Fruit fly (Drosophila melanogaster) whole organism, embryonic: ENCODE data around the gene ph-d.

ENCODE experiments used
- Ada2b ChIP-seq: fragments of 200-800 bp; sonication (Bioruptor generic); IDR thresholded peaks from 2 replicates; pipeline ENCODE4 v1.3.6; 2022; ENCODE audit warnings: missing biosample characterization, missing genetic modification characterization
- Atf-2 ChIP-seq: fragments of 200-800 bp; sonication (Bioruptor generic); optimal IDR thresholded peaks from 2 replicates; lab custom pipeline; 2016; ENCODE audit warnings: missing biosample characterization, missing genetic modification characterization
- Awh ChIP-seq: fragments of 200-800 bp; sonication (Bioruptor generic); IDR thresholded peaks from 2 replicates; pipeline ENCODE4, ENCODE4 v1.3.6; 2022; ENCODE audit warnings: missing biosample characterization, missing genetic modification characterization
- Blimp-1 ChIP-seq: fragments of 200-800 bp; sonication (Bioruptor generic); optimal IDR thresholded peaks from 3 replicates; lab custom pipeline; 2018; ENCODE audit warnings: missing biosample characterization, missing genetic modification characterization, mild to moderate bottlenecking, moderate library complexity, missing genetic modification reagents
- CG10462 ChIP-seq: fragments of 200-800 bp; sonication (Bioruptor generic); optimal IDR thresholded peaks from 2 replicates; lab custom pipeline; 2016; ENCODE audit warnings: missing biosample characterization, missing genetic modification characterization
- CG10959 ChIP-seq: fragments of 200-800 bp; sonication (Bioruptor generic); IDR thresholded peaks from 2 replicates; pipeline ENCODE4 v1.3.6; 2022; ENCODE audit warnings: missing biosample characterization, missing genetic modification characterization
- CG10979 ChIP-seq: fragments of 200-800 bp; sonication (Bioruptor generic); optimal IDR thresholded peaks from 2 replicates; lab custom pipeline; 2018; ENCODE audit warnings: missing biosample characterization, mild to moderate bottlenecking, missing genetic modification characterization, moderate library complexity
- CG11247 ChIP-seq: fragments of 200-800 bp; sonication (Bioruptor generic); IDR thresholded peaks from 2 replicates; pipeline ENCODE4 v1.3.6; 2022; ENCODE audit warnings: missing biosample characterization, missing genetic modification characterization
- CG11398 ChIP-seq: fragments of 200-800 bp; sonication (Bioruptor generic); optimal IDR thresholded peaks from 2 replicates; lab custom pipeline; 2016; ENCODE audit warnings: missing biosample characterization, missing genetic modification characterization
- CG12104 ChIP-seq: fragments of 200-800 bp; sonication (Bioruptor generic); optimal IDR thresholded peaks from 3 replicates; lab custom pipeline; 2016; ENCODE audit warnings: missing biosample characterization, missing genetic modification characterization
- CG13296 ChIP-seq: fragments of 200-800 bp; sonication (Bioruptor generic); optimal IDR thresholded peaks from 3 replicates; lab custom pipeline; 2018; ENCODE audit warnings: missing biosample characterization, mild to moderate bottlenecking, missing genetic modification characterization
- CG14014 ChIP-seq: fragments of 200-800 bp; sonication (Bioruptor generic); IDR thresholded peaks from 2 replicates; pipeline ENCODE4 v1.3.6; 2022; ENCODE audit warnings: missing biosample characterization, missing genetic modification characterization
- CG17361 ChIP-seq: fragments of 200-800 bp; sonication (Bioruptor generic); IDR thresholded peaks from 3 replicates; pipeline ENCODE4 v1.3.6; 2022; ENCODE audit warnings: missing biosample characterization, missing genetic modification characterization
- CG17802 ChIP-seq: fragments of 200-800 bp; sonication (Bioruptor generic); optimal IDR thresholded peaks from 2 replicates; lab custom pipeline; 2018; ENCODE audit warnings: missing biosample characterization, mild to moderate bottlenecking, missing genetic modification characterization, moderate library complexity
- CG3065 ChIP-seq: fragments of 200-800 bp; sonication (Bioruptor generic); optimal IDR thresholded peaks from 2 replicates; lab custom pipeline; 2016; ENCODE audit warnings: missing biosample characterization, missing genetic modification characterization
- CG32772 ChIP-seq: fragments of 200-800 bp; sonication (Bioruptor generic); IDR thresholded peaks from 2 replicates; pipeline ENCODE4 v1.3.6; 2022; ENCODE audit warnings: missing biosample characterization, missing genetic modification characterization
- CG33557 ChIP-seq: fragments of 200-800 bp; sonication (Bioruptor generic); optimal IDR thresholded peaks from 2 replicates; lab custom pipeline; 2019; ENCODE audit warnings: missing biosample characterization, mild to moderate bottlenecking, missing genetic modification characterization, moderate library complexity
- CG6272 ChIP-seq: fragments of 200-800 bp; sonication (Bioruptor generic); IDR thresholded peaks from 2 replicates; pipeline ENCODE4 v1.3.6; 2022; ENCODE audit warnings: missing biosample characterization, missing genetic modification characterization
- CG7745 ChIP-seq: fragments of 200-800 bp; sonication (Bioruptor generic); optimal IDR thresholded peaks from 2 replicates; lab custom pipeline; 2018; ENCODE audit warnings: missing biosample characterization, mild to moderate bottlenecking, missing genetic modification characterization, moderate library complexity
- CG9817 ChIP-seq: fragments of 200-800 bp; sonication (Bioruptor generic); optimal IDR thresholded peaks from 2 replicates; lab custom pipeline; 2018; ENCODE audit warnings: missing biosample characterization, mild to moderate bottlenecking, missing genetic modification characterization, moderate library complexity
- CG9932 ChIP-seq: fragments of 200-800 bp; sonication (Bioruptor generic); IDR thresholded peaks from 2 replicates; pipeline ENCODE4 v1.3.6; 2022; ENCODE audit warnings: missing biosample characterization, missing genetic modification characterization
- CoRest ChIP-seq: fragments of 200-800 bp; sonication (Bioruptor generic); optimal IDR thresholded peaks from 3 replicates; lab custom pipeline; 2018; ENCODE audit warnings: missing biosample characterization, mild to moderate bottlenecking, missing genetic modification characterization, moderate library complexity
- Deaf1 ChIP-seq: fragments of 200-800 bp; optimal IDR thresholded peaks from 3 replicates; lab custom pipeline; 2019; ENCODE audit warnings: missing biosample characterization, mild to moderate bottlenecking, missing genetic modification characterization, moderate library complexity
- Dek ChIP-seq: fragments of 200-800 bp; sonication (Bioruptor generic); optimal IDR thresholded peaks from 3 replicates; lab custom pipeline; 2019; ENCODE audit warnings: missing biosample characterization, mild to moderate bottlenecking, missing genetic modification characterization, moderate library complexity
- Dll ChIP-seq: fragments of 200-800 bp; sonication (Bioruptor generic); IDR thresholded peaks from 4 replicates; pipeline ENCODE4 v1.3.6; 2022; ENCODE audit warnings: missing biosample characterization, missing genetic modification characterization; ENCODE audit not compliant: partially characterized antibody
- E2f2 ChIP-seq: fragments of 200-800 bp; sonication (Bioruptor generic); IDR thresholded peaks from 2 replicates; pipeline ENCODE4 v1.3.6; 2022; ENCODE audit warnings: missing biosample characterization, missing genetic modification characterization
- HLHmδ ChIP-seq: fragments of 200-800 bp; sonication (Bioruptor generic); optimal IDR thresholded peaks from 2 replicates; lab custom pipeline; 2018; ENCODE audit warnings: missing biosample characterization, mild to moderate bottlenecking, missing genetic modification characterization, moderate library complexity
- Hey ChIP-seq: fragments of 200-800 bp; sonication (Bioruptor generic); optimal IDR thresholded peaks from 3 replicates; lab custom pipeline; 2018; ENCODE audit warnings: missing biosample characterization, mild to moderate bottlenecking, missing genetic modification characterization
- MTF-1 ChIP-seq: fragments of 200-800 bp; sonication (Bioruptor generic); optimal IDR thresholded peaks from 2 replicates; lab custom pipeline; 2018; ENCODE audit warnings: missing biosample characterization, mild to moderate bottlenecking, missing genetic modification characterization, borderline replicate concordance
- Meics ChIP-seq: fragments of 200-800 bp; sonication (Bioruptor generic); optimal IDR thresholded peaks from 2 replicates; lab custom pipeline; 2017; ENCODE audit warnings: missing biosample characterization, mild to moderate bottlenecking, missing genetic modification characterization
- Scr ChIP-seq: fragments of 200-800 bp; sonication (Bioruptor generic); IDR thresholded peaks from 2 replicates; pipeline ENCODE4 v1.3.6; 2022; ENCODE audit warnings: missing biosample characterization, missing genetic modification characterization; ENCODE audit not compliant: partially characterized antibody
- Sox100B ChIP-seq: fragments of 200-800 bp; sonication (Bioruptor generic); optimal IDR thresholded peaks from 3 replicates; lab custom pipeline; 2018; ENCODE audit warnings: missing biosample characterization, mild to moderate bottlenecking, missing genetic modification characterization
- YL-1 ChIP-seq: fragments of 200-800 bp; sonication (Bioruptor generic); optimal IDR thresholded peaks from 3 replicates; lab custom pipeline; 2017; ENCODE audit warnings: missing biosample characterization, mild to moderate bottlenecking, missing genetic modification characterization
- chinmo ChIP-seq: fragments of 200-800 bp; sonication (Bioruptor generic); IDR thresholded peaks from 4 replicates; pipeline ENCODE4 v1.3.6; 2022; ENCODE audit warnings: missing biosample characterization, missing genetic modification characterization; ENCODE audit not compliant: partially characterized antibody
- esg ChIP-seq: fragments of 200-800 bp; sonication (Bioruptor generic); conservative IDR thresholded peaks from 2 replicates; pipeline ENCODE4 v1.3.6; 2022; ENCODE audit warnings: missing biosample characterization, missing genetic modification characterization
- fd64A ChIP-seq: fragments of 200-800 bp; sonication (Bioruptor generic); optimal IDR thresholded peaks from 3 replicates; lab custom pipeline; 2018; ENCODE audit warnings: missing biosample characterization, mild to moderate bottlenecking, missing genetic modification characterization
- grn ChIP-seq: fragments of 200-800 bp; sonication (Bioruptor generic); optimal IDR thresholded peaks from 3 replicates; lab custom pipeline; 2017; ENCODE audit warnings: missing biosample characterization, missing genetic modification characterization
- hkb ChIP-seq, 2 experiments: fragments of 200-800 bp in 1 of 2; fragments of >200 bp in 1 of 2; sonication (Bioruptor generic) in 1 of 2; IDR thresholded peaks in 1 of 2; optimal IDR thresholded peaks in 1 of 2; 2 replicates each; pipeline versions ENCODE4 v1.3.6 to Lab custom; 2017 to 2022; ENCODE audit warnings: missing biosample characterization in 1 of 2, missing genetic modification characterization in 1 of 2
- hth ChIP-seq: fragments of >200 bp; optimal IDR thresholded peaks from 2 replicates; lab custom pipeline; 2017; ENCODE audit warnings: inconsistent platforms
- insv ChIP-seq, 2 experiments: fragments of 200-800 bp; sonication (Bioruptor generic); optimal IDR thresholded peaks; 3 replicates each; lab custom pipeline; 2016 to 2018; ENCODE audit warnings: missing biosample characterization in 2 of 2, missing genetic modification characterization in 2 of 2
- jigr1 ChIP-seq: fragments of 200-800 bp; sonication (Bioruptor generic); IDR thresholded peaks from 3 replicates; pipeline ENCODE4 v1.3.6; 2022; ENCODE audit warnings: missing biosample characterization, missing genetic modification characterization
- lab ChIP-seq: fragments of 200-800 bp; sonication (Bioruptor generic); optimal IDR thresholded peaks from 3 replicates; lab custom pipeline; 2017; ENCODE audit warnings: missing biosample characterization, missing genetic modification characterization, mild to moderate bottlenecking, moderate library complexity, missing genetic modification reagents
- nmo ChIP-seq: fragments of 200-800 bp; sonication (Bioruptor generic); optimal IDR thresholded peaks from 2 replicates; lab custom pipeline; 2018; ENCODE audit warnings: missing biosample characterization, mild to moderate bottlenecking, missing genetic modification characterization, moderate library complexity
- pita ChIP-seq: fragments of 200-800 bp; sonication (Bioruptor generic); optimal IDR thresholded peaks from 2 replicates; lab custom pipeline; 2017; ENCODE audit warnings: missing biosample characterization, mild to moderate bottlenecking, missing genetic modification characterization
- run ChIP-seq: fragments of 200-800 bp; sonication (Bioruptor generic); optimal IDR thresholded peaks from 3 replicates; lab custom pipeline; 2018; ENCODE audit warnings: missing biosample characterization, mild to moderate bottlenecking, missing genetic modification characterization
- sim ChIP-seq: fragments of 200-800 bp; sonication (Bioruptor generic); IDR thresholded peaks from 2 replicates; pipeline ENCODE4 v1.3.6; 2022; ENCODE audit warnings: missing biosample characterization, missing genetic modification characterization
- sisA ChIP-seq: fragments of 200-800 bp; sonication (Bioruptor generic); IDR thresholded peaks from 2 replicates; pipeline ENCODE4 v1.3.6; 2022; ENCODE audit warnings: missing biosample characterization, missing genetic modification characterization
- so ChIP-seq: fragments of 200-800 bp; sonication (Bioruptor generic); IDR thresholded peaks from 3 replicates; pipeline ENCODE4 v1.3.6; 2022; ENCODE audit warnings: missing biosample characterization, missing genetic modification characterization
- sr ChIP-seq: fragments of 200-800 bp; sonication (Bioruptor generic); IDR thresholded peaks from 3 replicates; pipeline ENCODE4 v1.3.6; 2022; ENCODE audit warnings: missing biosample characterization, missing genetic modification characterization
- stwl ChIP-seq: fragments of 200-800 bp; sonication (Bioruptor generic); optimal IDR thresholded peaks from 3 replicates; lab custom pipeline; 2018; ENCODE audit warnings: missing biosample characterization, mild to moderate bottlenecking, missing genetic modification characterization, moderate library complexity
- trh ChIP-seq: fragments of 200-800 bp; sonication (Bioruptor generic); optimal IDR thresholded peaks from 2 replicates; lab custom pipeline; 2016; ENCODE audit warnings: missing biosample characterization, missing genetic modification characterization

The ph-d gene

DNA sequence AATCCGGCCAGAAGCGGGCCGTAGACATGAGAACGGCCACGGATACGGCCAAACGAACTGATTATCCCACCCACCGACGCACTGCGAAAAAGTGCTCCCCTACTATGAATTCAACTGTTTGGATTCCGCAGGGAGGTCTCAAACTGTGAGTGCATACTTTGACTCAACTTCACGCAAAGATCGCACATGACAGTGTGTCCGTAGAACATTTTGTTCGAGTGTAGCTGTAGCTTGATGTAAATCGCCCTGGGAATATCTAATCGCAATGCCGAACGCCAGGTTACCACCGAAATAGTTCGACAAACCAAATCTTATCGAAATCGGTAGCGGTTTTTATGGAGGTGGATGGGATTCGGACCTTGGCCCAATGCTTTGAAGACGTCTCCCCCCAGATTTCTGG lies 37.9 kb upstream of the ph-d start (continued):
- no peak for TF ChIP-seq hkb (optimal IDR thresholded peaks at IDR 0.05; lab: Kevin White, UChicago)
- no peak for TF ChIP-seq hkb (GFP tag; IDR thresholded peaks at IDR 0.05; lab: Robert Waterston, UW)
- no peak for TF ChIP-seq CG9817
- TF ChIP-seq insv (GFP tag; optimal IDR thresholded peaks at IDR 0.05; lab: Kevin White, UChicago) = no peak
- TF ChIP-seq Atf-2 (GFP tag; lab: Kevin White, UChicago) = no peak
- peak; percentile 39 for TF ChIP-seq Meics
- no peak for TF ChIP-seq trh (GFP tag; lab: Kevin White, UChicago)
- TF ChIP-seq pita (GFP tag; lab: Kevin White, UChicago) = no peak
- TF ChIP-seq CG17361 (GFP tag; lab: Robert Waterston, UW) = no peak
- peak; percentile 58 for TF ChIP-seq Deaf1 (tag; lab: Kevin White, UChicago)
- no peak for TF ChIP-seq so (GFP tag; lab: Robert Waterston, UW)
- no peak for TF ChIP-seq MTF-1 (GFP tag; lab: Kevin White, UChicago)
- peak; percentile 37; the same call in 1 of the 2 replicates for TF ChIP-seq CG9932 (GFP tag; lab: Robert Waterston, UW)
- TF ChIP-seq CG12104 (GFP tag; lab: Kevin White, UChicago) = no peak
- no peak for TF ChIP-seq hth (lab: Kevin White, UChicago)
- TF ChIP-seq YL-1 (GFP tag; lab: Kevin White, UChicago) = no peak
- peak; percentile 30; the same call in 1 of the 2 replicates for TF ChIP-seq CG14014 (GFP tag; lab: Robert Waterston, UW)
- no peak for TF ChIP-seq HLHmδ (GFP tag; lab: Kevin White, UChicago)
- 0 out of 2 replicates have a peak, but pooled peaks have one; percentile 10 for TF ChIP-seq Ada2b (GFP tag; lab: Robert Waterston, UW)
- TF ChIP-seq CG10462 (GFP tag; lab: Kevin White, UChicago) = no peak
- peak; percentile 15 for TF ChIP-seq CG13296 (GFP tag; lab: Kevin White, UChicago)
- TF ChIP-seq CoRest (tag; lab: Kevin White, UChicago) = no peak
- no peak for TF ChIP-seq stwl
- TF ChIP-seq CG10979 (tag; lab: Kevin White, UChicago) = no peak
- TF ChIP-seq CG10959 (GFP tag; lab: Robert Waterston, UW) = no peak
- TF ChIP-seq Hey (tag; lab: Kevin White, UChicago) = peak; percentile 82
- TF ChIP-seq sr = no peak
- TF ChIP-seq Dek (tag; lab: Kevin White, UChicago) = no peak
- no peak for TF ChIP-seq fd64A (GFP tag; lab: Kevin White, UChicago)
- TF ChIP-seq CG17802 = no peak
- no peak for TF ChIP-seq CG6272 (GFP tag; lab: Robert Waterston, UW)
- TF ChIP-seq Blimp-1 (GFP tag; lab: Kevin White, UChicago) = no peak
- TF ChIP-seq Dll = no peak
- TF ChIP-seq CG7745 = no peak
- peak; percentile 60 for TF ChIP-seq lab (GFP tag; lab: Kevin White, UChicago)
- no peak for TF ChIP-seq Sox100B (GFP tag; lab: Kevin White, UChicago)
- TF ChIP-seq grn = peak; percentile 85
- no peak for TF ChIP-seq CG11247 (GFP tag; lab: Robert Waterston, UW)
- no peak for TF ChIP-seq esg (GFP tag; lab: Robert Waterston, UW)
- no peak for TF ChIP-seq sisA
- TF ChIP-seq jigr1 (GFP tag; lab: Robert Waterston, UW) = no peak
- no peak for TF ChIP-seq E2f2
- TF ChIP-seq run (tag; lab: Kevin White, UChicago) = no peak
- TF ChIP-seq Awh (GFP tag; lab: Robert Waterston, UW) = no peak
- TF ChIP-seq chinmo (GFP tag; lab: Robert Waterston, UW) = no peak
- no peak for TF ChIP-seq sim (GFP tag; lab: Robert Waterston, UW)
- no peak for TF ChIP-seq Scr (GFP tag; lab: Robert Waterston, UW)
- no peak for TF ChIP-seq CG33557 (GFP tag; lab: Kevin White, UChicago)
- no peak for TF ChIP-seq CG3065
- TF ChIP-seq CG32772 (GFP tag; lab: Robert Waterston, UW) = no peak
- TF ChIP-seq CG11398 = no peak
- no peak for TF ChIP-seq nmo
